Worm (Caenorhabditis elegans) whole organism, L2 larva: ENCODE results near the gene C15H9.2.

Source experiments
- F13H6.1 ChIP-seq: sonication (generic microtip); optimal IDR thresholded peaks from 2 replicates; lab custom pipeline; 2016; ENCODE audit warnings: missing genetic modification characterization, missing compliant biosample characterization
- ZK546.5 ChIP-seq: sonication (generic microtip); optimal IDR thresholded peaks from 2 replicates; lab custom pipeline; 2017; ENCODE audit warnings: missing biosample characterization, missing genetic modification characterization
- fos-1 ChIP-seq: fragments of 150-350 bp; optimal IDR thresholded peaks from 2 replicates; lab custom pipeline; 2014; ENCODE audit warnings: missing biosample characterization, missing genetic modification characterization
- lin-11 ChIP-seq: fragments of 150-350 bp; sonication (generic microtip); optimal IDR thresholded peaks from 2 replicates; lab custom pipeline; 2014; ENCODE audit warnings: missing biosample characterization, missing genetic modification characterization, inconsistent platforms, mixed read lengths
- lin-39 ChIP-seq: fragments of 150-350 bp; optimal IDR thresholded peaks from 2 replicates; lab custom pipeline; 2014; ENCODE audit warnings: missing biosample characterization, missing genetic modification reagents, missing genetic modification characterization
- nhr-12 ChIP-seq: fragments of 150-350 bp; optimal IDR thresholded peaks from 2 replicates; lab custom pipeline; 2014; ENCODE audit warnings: missing biosample characterization, missing genetic modification characterization
- nhr-237 ChIP-seq: fragments of 150-350 bp; optimal IDR thresholded peaks from 2 replicates; lab custom pipeline; 2014; ENCODE audit warnings: missing biosample characterization, missing genetic modification characterization
- unc-55 ChIP-seq: fragments of 150-350 bp; sonication (generic microtip); optimal IDR thresholded peaks from 3 replicates; lab custom pipeline; 2014; ENCODE audit warnings: missing biosample characterization, missing genetic modification reagents, missing genetic modification characterization
- unc-62 ChIP-seq: fragments of 150-350 bp; optimal IDR thresholded peaks from 2 replicates; lab custom pipeline; 2014; ENCODE audit warnings: missing biosample characterization, missing genetic modification reagents, missing genetic modification characterization
- ztf-11 ChIP-seq: sonication (generic microtip); optimal IDR thresholded peaks from 2 replicates; lab custom pipeline; 2017; ENCODE audit warnings: missing biosample characterization, missing genetic modification characterization

- TF ChIP-seq unc-62 (GFP tag; lab: Kevin White, UChicago) (no peak), ZK546.5 (tag; lab: Kevin White, UChicago) (no peak), lin-39 (no peak), F13H6.1 (tag; lab: Kevin White, UChicago) (peak; percentile 25), ztf-11 (no peak), lin-11 (tag; lab: Kevin White, UChicago) (no peak), fos-1 (tag; lab: Kevin White, UChicago) (no peak), nhr-237 (no peak), unc-55 (GFP tag; lab: Kevin White, UChicago) (peak; percentile 22), nhr-12 (tag; lab: Kevin White, UChicago) (no peak)
These were observed 9.9 kb downstream of the C15H9.2 start, which contains the start of gene C15H9.9 for ce11 chrX:6128225-6128686.
